Fruit fly (Drosophila melanogaster) whole organism, embryonic: ENCODE data around the gene CG11768.
A peak's percentile ranks its signal among the peaks of the same experiment; 100 is the strongest.

Experiments
- CG10209 ChIP-seq: fragments of 200-800 bp; sonication (Bioruptor generic); optimal IDR thresholded peaks from 3 replicates; lab custom pipeline; 2017; ENCODE audit warnings: missing biosample characterization, mild to moderate bottlenecking, missing genetic modification characterization, missing genetic modification reagents
- CG10543 ChIP-seq: fragments of 200-800 bp; sonication (Bioruptor generic); optimal IDR thresholded peaks from 3 replicates; lab custom pipeline; 2017; ENCODE audit warnings: missing biosample characterization, mild to moderate bottlenecking, missing genetic modification characterization, moderate library complexity
- CG11398 ChIP-seq: fragments of 200-800 bp; sonication (Bioruptor generic); optimal IDR thresholded peaks from 2 replicates; lab custom pipeline; 2016; ENCODE audit warnings: missing biosample characterization, missing genetic modification characterization
- CG12219 ChIP-seq: fragments of 200-800 bp; sonication (Bioruptor generic); optimal IDR thresholded peaks from 3 replicates; lab custom pipeline; 2018; ENCODE audit warnings: missing biosample characterization, mild to moderate bottlenecking, missing genetic modification characterization
- CG12391 ChIP-seq: fragments of 200-800 bp; sonication (Bioruptor generic); optimal IDR thresholded peaks from 3 replicates; lab custom pipeline; 2018; ENCODE audit warnings: missing biosample characterization, mild to moderate bottlenecking, missing genetic modification characterization, moderate library complexity
- CG12744 ChIP-seq: fragments of 200-800 bp; sonication (Bioruptor generic); optimal IDR thresholded peaks from 2 replicates; lab custom pipeline; 2016; ENCODE audit warnings: missing biosample characterization, missing genetic modification characterization
- CG12769 ChIP-seq: fragments of 200-800 bp; sonication (Bioruptor generic); optimal IDR thresholded peaks from 2 replicates; lab custom pipeline; 2019; ENCODE audit warnings: missing biosample characterization, mild to moderate bottlenecking, missing genetic modification characterization, moderate library complexity
- CG13775 ChIP-seq: fragments of 200-800 bp; sonication (Bioruptor generic); optimal IDR thresholded peaks from 3 replicates; lab custom pipeline; 2017; ENCODE audit warnings: missing biosample characterization, mild to moderate bottlenecking, missing genetic modification characterization
- CG13894 ChIP-seq: fragments of 200-800 bp; sonication (Bioruptor generic); optimal IDR thresholded peaks from 3 replicates; lab custom pipeline; 2018; ENCODE audit warnings: missing biosample characterization, mild to moderate bottlenecking, missing genetic modification characterization, moderate library complexity
- CG14667 ChIP-seq: fragments of 200-800 bp; sonication (Bioruptor generic); IDR thresholded peaks from 2 replicates; pipeline ENCODE4 v1.3.6; 2022; ENCODE audit warnings: missing biosample characterization, missing genetic modification characterization
- CG15601 ChIP-seq: fragments of 200-800 bp; sonication (Bioruptor generic); optimal IDR thresholded peaks from 3 replicates; lab custom pipeline; 2019; ENCODE audit warnings: missing biosample characterization, mild to moderate bottlenecking, missing genetic modification characterization, moderate library complexity
- CG17568 ChIP-seq: fragments of 200-800 bp; sonication (Bioruptor generic); optimal IDR thresholded peaks from 2 replicates; lab custom pipeline; 2018; ENCODE audit warnings: missing biosample characterization, mild to moderate bottlenecking, missing genetic modification characterization, moderate library complexity
- CG30403 ChIP-seq: fragments of 200-800 bp; sonication (Bioruptor generic); optimal IDR thresholded peaks from 3 replicates; lab custom pipeline; 2016; ENCODE audit warnings: missing biosample characterization, missing genetic modification characterization
- CG3407 ChIP-seq: fragments of 200-800 bp; sonication (Bioruptor generic); optimal IDR thresholded peaks from 2 replicates; lab custom pipeline; 2018; ENCODE audit warnings: missing biosample characterization, mild to moderate bottlenecking, missing genetic modification characterization
- CG4820 ChIP-seq: fragments of 200-800 bp; sonication (Bioruptor generic); optimal IDR thresholded peaks from 3 replicates; lab custom pipeline; 2016; ENCODE audit warnings: missing biosample characterization, missing genetic modification characterization
- CG8924 ChIP-seq: fragments of 200-800 bp; optimal IDR thresholded peaks from 3 replicates; lab custom pipeline; 2019; ENCODE audit warnings: missing biosample characterization, mild to moderate bottlenecking, missing genetic modification characterization, moderate library complexity
- CG9215 ChIP-seq: fragments of 200-800 bp; sonication (Bioruptor generic); IDR thresholded peaks from 2 replicates; pipeline ENCODE4 v1.3.6; 2022; ENCODE audit warnings: missing biosample characterization, missing genetic modification characterization
- CG9727 ChIP-seq: fragments of 200-800 bp; sonication (Bioruptor generic); optimal IDR thresholded peaks from 3 replicates; lab custom pipeline; 2017; ENCODE audit warnings: missing biosample characterization, mild to moderate bottlenecking, missing genetic modification characterization
- CG9876 ChIP-seq: fragments of 200-800 bp; sonication (Bioruptor generic); optimal IDR thresholded peaks from 2 replicates; lab custom pipeline; 2016; ENCODE audit warnings: missing biosample characterization, missing genetic modification characterization
- Dad ChIP-seq: fragments of 200-800 bp; sonication (Bioruptor generic); optimal IDR thresholded peaks from 3 replicates; lab custom pipeline; 2016; ENCODE audit warnings: missing biosample characterization, missing genetic modification characterization
- Dref ChIP-seq: fragments of 200-800 bp; sonication (Bioruptor generic); IDR thresholded peaks from 2 replicates; pipeline ENCODE4 v1.3.6; 2022; ENCODE audit warnings: missing biosample characterization, missing genetic modification characterization
- Fer2 ChIP-seq: fragments of 200-800 bp; sonication (Bioruptor generic); optimal IDR thresholded peaks from 2 replicates; lab custom pipeline; 2018; ENCODE audit warnings: missing biosample characterization, mild to moderate bottlenecking, missing genetic modification characterization, moderate library complexity
- Fer3 ChIP-seq: fragments of 200-800 bp; sonication (Bioruptor generic); optimal IDR thresholded peaks from 2 replicates; lab custom pipeline; 2018; ENCODE audit warnings: missing biosample characterization, mild to moderate bottlenecking, missing genetic modification characterization, moderate library complexity
- H2.0 ChIP-seq: fragments of 200-800 bp; sonication (Bioruptor generic); IDR thresholded peaks from 2 replicates; pipeline ENCODE4 v1.3.6; 2022; ENCODE audit warnings: missing biosample characterization, missing genetic modification characterization
- HLH4C ChIP-seq: fragments of 200-800 bp; sonication (Bioruptor generic); IDR thresholded peaks from 3 replicates; pipeline ENCODE4 v1.3.6; 2022; ENCODE audit warnings: missing biosample characterization, missing genetic modification characterization; ENCODE audit not compliant: partially characterized antibody
- HLH54F ChIP-seq: fragments of 200-800 bp; sonication (Bioruptor generic); optimal IDR thresholded peaks from 3 replicates; lab custom pipeline; 2016; ENCODE audit warnings: missing biosample characterization, missing genetic modification characterization
- HmgD ChIP-seq: fragments of 200-800 bp; sonication (Bioruptor generic); optimal IDR thresholded peaks from 3 replicates; lab custom pipeline; 2016; ENCODE audit warnings: missing biosample characterization, missing genetic modification characterization
- HmgZ ChIP-seq: fragments of 200-800 bp; sonication (Bioruptor generic); optimal IDR thresholded peaks from 2 replicates; lab custom pipeline; 2018; ENCODE audit warnings: missing biosample characterization, mild to moderate bottlenecking, missing genetic modification characterization
- NC2α ChIP-seq: fragments of 200-800 bp; sonication (Bioruptor generic); optimal IDR thresholded peaks from 2 replicates; lab custom pipeline; 2016; ENCODE audit warnings: missing biosample characterization, missing genetic modification characterization
- Oaz ChIP-seq: fragments of 200-800 bp; sonication (Bioruptor generic); IDR thresholded peaks from 2 replicates; pipeline ENCODE4 v1.3.6; 2022; ENCODE audit warnings: missing biosample characterization, missing genetic modification characterization
- Side ChIP-seq: fragments of 200-800 bp; sonication (Bioruptor generic); optimal IDR thresholded peaks from 2 replicates; lab custom pipeline; 2016; ENCODE audit warnings: missing biosample characterization, missing genetic modification characterization
- TFAM ChIP-seq: fragments of 200-800 bp; sonication (Bioruptor generic); optimal IDR thresholded peaks from 2 replicates; lab custom pipeline; 2017; ENCODE audit warnings: missing biosample characterization, missing genetic modification characterization, inconsistent platforms
- abd-A ChIP-seq: fragments of 200-800 bp; sonication (Bioruptor generic); optimal IDR thresholded peaks from 3 replicates; lab custom pipeline; 2019; ENCODE audit warnings: missing biosample characterization, mild to moderate bottlenecking, missing genetic modification characterization, moderate library complexity
- chn ChIP-seq: fragments of 200-800 bp; sonication (Bioruptor generic); optimal IDR thresholded peaks from 2 replicates; lab custom pipeline; 2016; ENCODE audit warnings: missing biosample characterization, missing genetic modification characterization
- dmrt11E ChIP-seq: fragments of 200-800 bp; sonication (Bioruptor generic); optimal IDR thresholded peaks from 3 replicates; lab custom pipeline; 2018; ENCODE audit warnings: missing biosample characterization, mild to moderate bottlenecking, missing genetic modification characterization, moderate library complexity
- gro ChIP-seq: fragments of 200-800 bp; sonication (Bioruptor generic); optimal IDR thresholded peaks from 2 replicates; lab custom pipeline; 2016; ENCODE audit warnings: missing biosample characterization, missing genetic modification characterization
- hth ChIP-seq: fragments of >200 bp; optimal IDR thresholded peaks from 2 replicates; lab custom pipeline; 2017; ENCODE audit warnings: inconsistent platforms
- jing ChIP-seq: fragments of 200-800 bp; sonication (Bioruptor generic); optimal IDR thresholded peaks from 2 replicates; lab custom pipeline; 2018; ENCODE audit warnings: missing biosample characterization, mild to moderate bottlenecking, missing genetic modification characterization
- kay ChIP-seq: fragments of 200-800 bp; sonication (Bioruptor generic); optimal IDR thresholded peaks from 2 replicates; lab custom pipeline; 2016; ENCODE audit warnings: missing biosample characterization, missing genetic modification characterization
- knrl ChIP-seq: fragments of 200-800 bp; sonication (Bioruptor generic); IDR thresholded peaks from 3 replicates; pipeline ENCODE4 v1.3.6; 2022; ENCODE audit warnings: missing biosample characterization, missing genetic modification characterization; ENCODE audit not compliant: partially characterized antibody
- maf-S ChIP-seq: fragments of 200-800 bp; sonication (Bioruptor generic); optimal IDR thresholded peaks from 2 replicates; lab custom pipeline; 2016; ENCODE audit warnings: missing biosample characterization, missing genetic modification characterization
- nau ChIP-seq: fragments of 200-800 bp; sonication (Bioruptor generic); optimal IDR thresholded peaks from 3 replicates; lab custom pipeline; 2017; ENCODE audit warnings: missing biosample characterization, mild to moderate bottlenecking, missing genetic modification characterization, missing genetic modification reagents
- nom ChIP-seq: fragments of 200-800 bp; sonication (Bioruptor generic); optimal IDR thresholded peaks from 2 replicates; lab custom pipeline; 2017; ENCODE audit warnings: missing biosample characterization, missing genetic modification characterization, mild to moderate bottlenecking, moderate library complexity, missing genetic modification reagents
- pho ChIP-seq: fragments of 200-800 bp; sonication (Bioruptor generic); optimal IDR thresholded peaks from 2 replicates; lab custom pipeline; 2016; ENCODE audit warnings: missing biosample characterization, missing genetic modification characterization
- sima ChIP-seq: fragments of 200-800 bp; sonication (Bioruptor generic); optimal IDR thresholded peaks from 2 replicates; lab custom pipeline; 2016; ENCODE audit warnings: missing biosample characterization, missing genetic modification characterization
- sna ChIP-seq: fragments of 200-800 bp; sonication (Bioruptor generic); IDR thresholded peaks from 2 replicates; pipeline ENCODE4 v1.3.6; 2022; ENCODE audit warnings: missing biosample characterization, missing genetic modification characterization; ENCODE audit not compliant: partially characterized antibody
- ssp ChIP-seq: fragments of 200-800 bp; sonication (Bioruptor generic); IDR thresholded peaks from 2 replicates; pipeline ENCODE4 v1.3.6; 2022; ENCODE audit warnings: missing biosample characterization, missing genetic modification characterization
- tin ChIP-seq: fragments of 200-800 bp; sonication (Bioruptor generic); optimal IDR thresholded peaks from 3 replicates; lab custom pipeline; 2016; ENCODE audit warnings: missing biosample characterization, missing genetic modification characterization
- tx ChIP-seq: fragments of 200-800 bp; sonication (Bioruptor generic); optimal IDR thresholded peaks from 2 replicates; lab custom pipeline; 2016; ENCODE audit warnings: missing biosample characterization, missing genetic modification characterization
- zfh2 ChIP-seq: fragments of 200-800 bp; sonication (Bioruptor generic); optimal IDR thresholded peaks from 2 replicates; lab custom pipeline; 2016; ENCODE audit warnings: missing biosample characterization, missing genetic modification characterization

Gene CG11768

DNA sequence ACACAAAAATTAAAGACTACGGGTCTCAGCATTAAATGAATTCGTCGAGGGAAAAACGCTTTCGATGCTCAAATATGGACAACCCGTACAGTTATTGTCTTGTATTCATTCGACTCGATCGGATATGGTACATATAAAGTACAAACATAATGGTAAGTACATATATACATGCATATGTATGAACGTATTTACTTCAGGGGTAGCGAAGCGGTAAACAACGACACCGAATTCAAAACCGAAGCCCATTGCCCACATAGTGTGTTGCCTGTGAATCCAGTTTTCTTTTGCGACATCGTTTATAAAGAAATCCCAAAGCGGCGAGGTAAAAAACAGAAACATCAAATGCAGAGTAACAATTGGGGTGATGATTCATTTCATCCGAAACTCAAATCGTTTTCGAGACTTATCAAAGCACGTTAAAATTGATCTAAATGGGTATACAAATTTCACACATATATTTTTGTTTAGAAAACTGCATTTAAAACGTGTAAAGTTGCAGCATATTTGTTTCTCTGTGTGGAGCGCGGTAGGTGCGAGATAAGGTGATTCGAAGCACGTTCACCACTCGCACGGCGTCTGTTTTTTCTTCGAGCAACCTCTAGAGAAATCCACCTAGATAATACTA, 44.5 kb upstream of the CG11768 start (continued):
- no peak for TF ChIP-seq CG10209 (GFP tag; lab: Kevin White, UChicago)
- peak; percentile 21 for TF ChIP-seq tx
- TF ChIP-seq CG13894 = peak; percentile 88
- TF ChIP-seq Dref (GFP tag; lab: Robert Waterston, UW) = no peak
- peak; percentile 27 for TF ChIP-seq jing (GFP tag; lab: Kevin White, UChicago)
- TF ChIP-seq CG9727 (GFP tag; lab: Kevin White, UChicago) = peak; percentile 36
- TF ChIP-seq abd-A (tag; lab: Kevin White, UChicago) = peak; percentile 48
- TF ChIP-seq zfh2 = peak; percentile 32
- no peak for TF ChIP-seq Dad (GFP tag; lab: Kevin White, UChicago)
- TF ChIP-seq Fer2 = peak; percentile 12
- TF ChIP-seq tin (GFP tag; lab: Kevin White, UChicago) = peak; percentile 19
- no peak for TF ChIP-seq CG3407 (GFP tag; lab: Kevin White, UChicago)
- peak; percentile 6 for TF ChIP-seq pho (GFP tag; lab: Kevin White, UChicago)
- TF ChIP-seq NC2α (GFP tag; lab: Kevin White, UChicago) = no peak
- peak; percentile 58; the same call in 1 of the 2 replicates for TF ChIP-seq CG9215
- TF ChIP-seq CG14667 (GFP tag; lab: Robert Waterston, UW) = 0 out of 2 replicates have a peak, but pooled peaks have one; percentile 28
- no peak for TF ChIP-seq HLH54F (GFP tag; lab: Kevin White, UChicago)
- no peak for TF ChIP-seq TFAM (GFP tag; lab: Kevin White, UChicago)
- peak; percentile 36 for TF ChIP-seq dmrt11E
- TF ChIP-seq CG4820 (GFP tag; lab: Kevin White, UChicago) = peak; percentile 10
- no peak for TF ChIP-seq Side (GFP tag; lab: Kevin White, UChicago)
- peak; percentile 22 for TF ChIP-seq HmgZ
- no peak for TF ChIP-seq hth (lab: Kevin White, UChicago)
- TF ChIP-seq CG9876 (GFP tag; lab: Kevin White, UChicago) = no peak
- TF ChIP-seq chn (GFP tag; lab: Kevin White, UChicago) = peak; percentile 29
- TF ChIP-seq CG30403 (GFP tag; lab: Kevin White, UChicago) = peak; percentile 49
- TF ChIP-seq nom (GFP tag; lab: Kevin White, UChicago) = peak; percentile 40
- TF ChIP-seq CG11398 (GFP tag; lab: Kevin White, UChicago) = peak; percentile 11
- 0 out of 2 replicates have a peak, but pooled peaks have one; percentile 47 for TF ChIP-seq Oaz (GFP tag; lab: Robert Waterston, UW)
- peak; percentile 26 for TF ChIP-seq CG12391 (tag; lab: Kevin White, UChicago)
- TF ChIP-seq Fer3 (tag; lab: Kevin White, UChicago) = peak; percentile 39
- TF ChIP-seq CG8924 (tag; lab: Kevin White, UChicago) = peak; percentile 31
- peak; percentile 43 for TF ChIP-seq nau (GFP tag; lab: Kevin White, UChicago)
- TF ChIP-seq CG12769 (tag; lab: Kevin White, UChicago) = peak; percentile 46
- TF ChIP-seq sna (GFP tag; lab: Robert Waterston, UW) = no peak
- no peak for TF ChIP-seq sima
- no peak for TF ChIP-seq HLH4C (GFP tag; lab: Robert Waterston, UW)
- no peak for TF ChIP-seq CG12744 (GFP tag; lab: Kevin White, UChicago)
- TF ChIP-seq HmgD = peak; percentile 31
- TF ChIP-seq CG17568 = peak; percentile 28
- TF ChIP-seq CG13775 (GFP tag; lab: Kevin White, UChicago) = no peak
- TF ChIP-seq ssp = no peak
- TF ChIP-seq H2.0 (GFP tag; lab: Robert Waterston, UW) = 0 out of 2 replicates have a peak, but pooled peaks have one; percentile 37
- TF ChIP-seq kay (GFP tag; lab: Kevin White, UChicago) = peak; percentile 64
- peak; percentile 36 for TF ChIP-seq CG12219 (GFP tag; lab: Kevin White, UChicago)
- TF ChIP-seq maf-S (GFP tag; lab: Kevin White, UChicago) = peak; percentile 7
- peak; percentile 12 for TF ChIP-seq CG15601 (tag; lab: Kevin White, UChicago)
- no peak for TF ChIP-seq gro (GFP tag; lab: Kevin White, UChicago)
- TF ChIP-seq CG10543 (GFP tag; lab: Kevin White, UChicago) = peak; percentile 31
- no peak for TF ChIP-seq knrl (GFP tag; lab: Robert Waterston, UW)
